Worm (Caenorhabditis elegans): Measurements from ENCODE around the gene Y71H2B.11.
"Not testable (repeated sequence)": the region's sequence is repeated elsewhere in the genome, so short reads cannot be mapped to it uniquely, and the experiment has no call there.

Gene Y71H2B.11

ce11 chrIII:2603671-2604070, at the start of gene Y71H2B.11:
Y71H2B.11 (plus strand) TSS chrIII:2603971.
- TF ChIP-seq unc-62 (GFP tag; optimal IDR thresholded peaks at IDR 0.05), result no peak

- no peak for TF ChIP-seq unc-62 (GFP tag; optimal IDR thresholded peaks at IDR 0.05)
These were observed 43.0 kb upstream of the Y71H2B.11 start for ce11 chrIII:2560763-2561162.

- TF ChIP-seq unc-62 (GFP tag; optimal IDR thresholded peaks at IDR 0.05), result no peak
These were observed 42.4 kb upstream of the Y71H2B.11 start, which contains the start of gene nhr-239 for ce11 chrIII:2561410-2561809. nhr-239 (plus strand) TSS chrIII:2561710.

- TF ChIP-seq unc-62 (GFP tag; optimal IDR thresholded peaks at IDR 0.05), result no peak
These were observed 40.6 kb upstream of the Y71H2B.11 start for ce11 chrIII:2563033-2563656.

- not testable (repeated sequence) for TF ChIP-seq unc-62 (GFP tag; optimal IDR thresholded peaks at IDR 0.05)
These were observed 39.9 kb upstream of the Y71H2B.11 start, which contains the start of gene Y54F10AM.11 for ce11 chrIII:2563883-2564282. Y54F10AM.11 (minus strand) TSS chrIII:2563983.

- no peak for TF ChIP-seq unc-62 (GFP tag; optimal IDR thresholded peaks at IDR 0.05)
These were observed 32.3 kb upstream of the Y71H2B.11 start, which contains the start of gene Y54F10AR.2 for ce11 chrIII:2571447-2571846. Y54F10AR.2 (minus strand) TSS chrIII:2571547.

ce11 chrIII:2572421-2572820, 31.4 kb upstream of the Y71H2B.11 start:
- TF ChIP-seq unc-62 (GFP tag; optimal IDR thresholded peaks at IDR 0.05), result no peak

ce11 chrIII:2575635-2576164, 28.1 kb upstream of the Y71H2B.11 start, which contains the start of gene Y54F10AR.1:
Y54F10AR.1 (minus strand) TSS chrIII:2575685.
- TF ChIP-seq unc-62 (GFP tag; optimal IDR thresholded peaks at IDR 0.05), result no peak

ce11 chrIII:2576360-2577259, 27.2 kb upstream of the Y71H2B.11 start:
- no peak for TF ChIP-seq unc-62 (GFP tag; optimal IDR thresholded peaks at IDR 0.05)

ce11 chrIII:2577982-2578381, 25.8 kb upstream of the Y71H2B.11 start:
- TF ChIP-seq unc-62 (GFP tag; optimal IDR thresholded peaks at IDR 0.05), result no peak

- TF ChIP-seq unc-62 (GFP tag; optimal IDR thresholded peaks at IDR 0.05), result no peak
These were observed 25.2 kb upstream of the Y71H2B.11 start for ce11 chrIII:2578563-2578962.

ce11 chrIII:2578993-2579392, 24.8 kb upstream of the Y71H2B.11 start, which contains the start of gene Y71H2B.8:
Y71H2B.8 (plus strand) TSS chrIII:2579293.
- TF ChIP-seq unc-62 (GFP tag; optimal IDR thresholded peaks at IDR 0.05), result no peak

- TF ChIP-seq unc-62 (GFP tag; optimal IDR thresholded peaks at IDR 0.05), result no peak
These were observed 17.6 kb upstream of the Y71H2B.11 start, which contains the start of gene gpa-17 for ce11 chrIII:2586193-2586592. gpa-17 (plus strand) TSS chrIII:2586555.

- no peak for TF ChIP-seq unc-62 (GFP tag; optimal IDR thresholded peaks at IDR 0.05)
These were observed 6.8 kb upstream of the Y71H2B.11 start, which contains the start of gene apb-1 for ce11 chrIII:2596984-2597454. apb-1 (minus strand) TSS chrIII:2597034.

ce11 chrIII:2597753-2598152, 6.0 kb upstream of the Y71H2B.11 start, which contains the start of gene mdt-19:
mdt-19 (plus strand) TSS chrIII:2598053.
- no peak for TF ChIP-seq unc-62 (GFP tag; optimal IDR thresholded peaks at IDR 0.05)

All from whole organism, dauer.